Worm (Caenorhabditis elegans) whole organism, late embryonic: ENCODE measurements around the gene oat-1.

Source experiments
- C38D4.7 ChIP-seq: fragments of 200-800 bp; sonication (Bioruptor generic); optimal IDR thresholded peaks from 2 replicates; lab custom pipeline; 2018; ENCODE audit warnings: mild to moderate bottlenecking, missing genetic modification characterization, moderate library complexity, missing compliant biosample characterization
- K02D7.2 ChIP-seq: sonication (generic microtip); optimal IDR thresholded peaks from 2 replicates; lab custom pipeline; 2017; ENCODE audit warnings: mild to moderate bottlenecking, missing genetic modification characterization, missing compliant biosample characterization
- K09A11.1 ChIP-seq: sonication (generic microtip); optimal IDR thresholded peaks from 2 replicates; lab custom pipeline; 2017; ENCODE audit warnings: antibody characterized with exemption, mild to moderate bottlenecking, missing genetic modification characterization, missing compliant biosample characterization; ENCODE audit not compliant: insufficient read depth
- T23F11.4 ChIP-seq: fragments of 200-800 bp; sonication (Bioruptor generic); optimal IDR thresholded peaks from 2 replicates; lab custom pipeline; 2018; ENCODE audit warnings: mild to moderate bottlenecking, missing genetic modification characterization, missing compliant biosample characterization
- ceh-14 ChIP-seq: sonication (generic microtip); optimal IDR thresholded peaks from 2 replicates; lab custom pipeline; 2016; ENCODE audit warnings: missing genotype, missing genetic modification characterization, missing compliant biosample characterization
- ceh-2 ChIP-seq: sonication (generic microtip); optimal IDR thresholded peaks from 2 replicates; lab custom pipeline; 2016; ENCODE audit warnings: missing genotype, missing genetic modification characterization, missing compliant biosample characterization
- ceh-22 ChIP-seq: sonication (generic microtip); optimal IDR thresholded peaks from 2 replicates; lab custom pipeline; 2017; ENCODE audit warnings: missing biosample characterization, missing genetic modification characterization
- ceh-24 ChIP-seq: sonication (generic microtip); optimal IDR thresholded peaks from 2 replicates; lab custom pipeline; 2016; ENCODE audit warnings: mild to moderate bottlenecking, missing genetic modification characterization, missing compliant biosample characterization
- che-1 ChIP-seq: sonication (generic microtip); optimal IDR thresholded peaks from 2 replicates; lab custom pipeline; 2016; ENCODE audit warnings: mild to moderate bottlenecking, missing genetic modification characterization, missing compliant biosample characterization
- elt-2 ChIP-seq: sonication (generic microtip); optimal IDR thresholded peaks from 2 replicates; lab custom pipeline; 2016; ENCODE audit warnings: missing genetic modification reagents, missing genetic modification characterization, missing compliant biosample characterization
- elt-4 ChIP-seq: sonication (generic microtip); optimal IDR thresholded peaks from 2 replicates; lab custom pipeline; 2016; ENCODE audit warnings: missing genetic modification characterization, missing compliant biosample characterization
- eyg-1 ChIP-seq: sonication (generic microtip); optimal IDR thresholded peaks from 2 replicates; lab custom pipeline; 2016; ENCODE audit warnings: missing genotype, missing genetic modification characterization, missing compliant biosample characterization
- fkh-10 ChIP-seq: fragments of 150-350 bp; optimal IDR thresholded peaks from 2 replicates; lab custom pipeline; 2014; ENCODE audit warnings: missing biosample characterization, missing genetic modification reagents, missing genetic modification characterization
- fkh-6 ChIP-seq: sonication (generic microtip); optimal IDR thresholded peaks from 2 replicates; lab custom pipeline; 2016; ENCODE audit warnings: missing genetic modification characterization, missing compliant biosample characterization
- gmeb-2 ChIP-seq: sonication (generic microtip); optimal IDR thresholded peaks from 2 replicates; lab custom pipeline; 2016; ENCODE audit warnings: missing genetic modification characterization, inconsistent platforms, missing compliant biosample characterization
- hlh-13 ChIP-seq: fragments of 200-800 bp; sonication (Bioruptor generic); optimal IDR thresholded peaks from 2 replicates; lab custom pipeline; 2018; ENCODE audit warnings: mild to moderate bottlenecking, missing genetic modification characterization, missing compliant biosample characterization
- hlh-15 ChIP-seq: sonication (generic microtip); optimal IDR thresholded peaks from 2 replicates; lab custom pipeline; 2016; ENCODE audit warnings: missing genetic modification characterization, missing compliant biosample characterization
- lim-6 ChIP-seq: sonication (generic microtip); optimal IDR thresholded peaks from 2 replicates; lab custom pipeline; 2016; ENCODE audit warnings: missing genetic modification characterization, missing compliant biosample characterization
- lin-11 ChIP-seq: fragments of 200-800 bp; sonication (Bioruptor generic); optimal IDR thresholded peaks from 2 replicates; lab custom pipeline; 2018; ENCODE audit warnings: mild to moderate bottlenecking, missing genetic modification characterization, missing compliant biosample characterization
- nfya-1 ChIP-seq: sonication (generic microtip); optimal IDR thresholded peaks from 2 replicates; lab custom pipeline; 2017; ENCODE audit warnings: missing genetic modification characterization, mild to moderate bottlenecking, missing compliant biosample characterization, antibody characterized with exemption, moderate library complexity
- nhr-232 ChIP-seq: sonication (generic microtip); optimal IDR thresholded peaks from 2 replicates; lab custom pipeline; 2016; ENCODE audit warnings: missing genetic modification characterization, missing compliant biosample characterization
- npax-4 ChIP-seq: sonication (generic microtip); optimal IDR thresholded peaks from 2 replicates; lab custom pipeline; 2016; ENCODE audit warnings: missing genetic modification characterization, missing compliant biosample characterization
- pag-3 ChIP-seq: sonication (generic microtip); optimal IDR thresholded peaks from 2 replicates; lab custom pipeline; 2016; ENCODE audit warnings: missing compliant biosample characterization, missing genetic modification characterization, borderline replicate concordance
- pat-9 ChIP-seq: fragments of 200-800 bp; sonication (Bioruptor generic); optimal IDR thresholded peaks from 2 replicates; lab custom pipeline; 2018; ENCODE audit warnings: mild to moderate bottlenecking, missing genetic modification characterization, moderate library complexity, missing compliant biosample characterization
- pha-2 ChIP-seq: sonication (generic microtip); optimal IDR thresholded peaks from 2 replicates; lab custom pipeline; 2017; ENCODE audit warnings: mild to moderate bottlenecking, missing genetic modification characterization, missing compliant biosample characterization
- pqm-1 ChIP-seq: sonication (generic microtip); optimal IDR thresholded peaks from 2 replicates; lab custom pipeline; 2016; ENCODE audit warnings: missing genetic modification characterization, missing compliant biosample characterization
- pros-1 ChIP-seq: fragments of 150-350 bp; optimal IDR thresholded peaks from 2 replicates; lab custom pipeline; 2014; ENCODE audit warnings: missing biosample characterization, missing genetic modification reagents, missing genetic modification characterization
- ref-2 ChIP-seq: sonication (generic microtip); optimal IDR thresholded peaks from 2 replicates; lab custom pipeline; 2016; ENCODE audit warnings: missing genetic modification characterization, missing compliant biosample characterization
- rnt-1 ChIP-seq: sonication (generic microtip); optimal IDR thresholded peaks from 2 replicates; lab custom pipeline; 2016; ENCODE audit warnings: missing genetic modification characterization, missing compliant biosample characterization
- sdc-2 ChIP-seq: sonication (generic microtip); optimal IDR thresholded peaks from 2 replicates; lab custom pipeline; 2016; ENCODE audit warnings: missing genotype, missing genetic modification characterization, missing compliant biosample characterization
- ttx-3 ChIP-seq: sonication (generic microtip); optimal IDR thresholded peaks from 2 replicates; lab custom pipeline; 2016; ENCODE audit warnings: missing genetic modification reagents, missing genetic modification characterization, missing compliant biosample characterization
- unc-3 ChIP-seq, 2 experiments: fragments of 200-800 bp in 1 of 2; sonication (Bioruptor generic) in 1 of 2; sonication (generic microtip) in 1 of 2; conservative IDR thresholded peaks in 1 of 2; optimal IDR thresholded peaks in 1 of 2; 2 replicates each; pipeline versions ENCODE4 v1.3.6 to Lab custom; 2016 to 2022; ENCODE audit warnings: missing compliant biosample characterization in 2 of 2, missing genetic modification characterization in 2 of 2, missing genetic modification reagents in 1 of 2
- unc-86 ChIP-seq: sonication (generic microtip); optimal IDR thresholded peaks from 2 replicates; lab custom pipeline; 2016; ENCODE audit warnings: missing genetic modification characterization, missing compliant biosample characterization
- zip-5 ChIP-seq: sonication (generic microtip); optimal IDR thresholded peaks from 2 replicates; lab custom pipeline; 2016; ENCODE audit warnings: missing genetic modification characterization, missing compliant biosample characterization
- ztf-16 ChIP-seq: sonication (generic microtip); optimal IDR thresholded peaks from 2 replicates; lab custom pipeline; 2017; ENCODE audit warnings: missing genetic modification characterization, missing compliant biosample characterization

oat-1 gene

ce11 chrIV:8473756-8474155, 1.4 kb upstream of the oat-1 start, which contains the start of gene C28C12.11:
Gene C28C12.11, plus strand, starts transcription at chrIV:8474056.
- no peak for TF ChIP-seq nhr-232
- no peak for TF ChIP-seq ceh-2 (tag; lab: Kevin White, UChicago)
- TF ChIP-seq gmeb-2, result no peak
- TF ChIP-seq ceh-14 (tag; lab: Kevin White, UChicago), result no peak
- TF ChIP-seq hlh-13 (GFP tag; lab: Kevin White, UChicago), result no peak

ce11 chrIV:8464187-8464586, 8.2 kb downstream of the oat-1 start:
- TF ChIP-seq unc-86 (tag; lab: Kevin White, UChicago) (no peak), elt-2 (no peak), ref-2 (tag; lab: Kevin White, UChicago) (no peak), elt-4 (tag; lab: Kevin White, UChicago) (no peak), rnt-1 (tag; lab: Kevin White, UChicago) (no peak), lin-11 (no peak), C38D4.7 (no peak)
- TF ChIP-seq, all 69 proteins: peak for 0

DNA sequence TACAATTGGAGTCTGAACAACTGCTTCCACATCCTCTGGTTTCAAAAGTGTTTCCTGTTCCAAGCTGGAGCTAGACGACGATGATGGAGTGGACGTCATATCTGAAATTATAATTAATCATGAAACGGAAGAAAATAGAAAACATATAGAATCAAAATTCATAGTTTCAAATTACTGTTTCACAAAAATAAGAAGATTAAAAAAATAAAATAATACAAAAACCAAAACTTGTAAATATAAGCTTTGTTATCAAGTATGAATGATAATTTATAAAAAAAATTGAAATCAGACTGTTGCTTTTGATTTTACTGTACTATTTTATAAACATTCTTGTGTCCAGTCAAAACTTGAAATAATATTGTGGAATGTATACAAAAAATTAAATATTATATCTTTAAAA, 8.7 kb downstream of the oat-1 start, which contains the start of gene str-176:
TSS of gene str-176 (minus strand) at position 101 of the 400 bp plus-strand sequence.
- no peak for TF ChIP-seq npax-4 (tag; lab: Kevin White, UChicago)
- TF ChIP-seq pat-9 (tag; lab: Kevin White, UChicago), result no peak
- TF ChIP-seq T23F11.4 (GFP tag; lab: Kevin White, UChicago), result no peak
- TF ChIP-seq pros-1 (tag; lab: Kevin White, UChicago), result no peak
- TF ChIP-seq nfya-1 (tag; lab: Kevin White, UChicago), result no peak
- TF ChIP-seq hlh-15 (tag; lab: Kevin White, UChicago), result no peak
- no peak for TF ChIP-seq pag-3
- TF ChIP-seq sdc-2, result no peak
- TF ChIP-seq fkh-10, result no peak
- no peak for TF ChIP-seq lim-6 (tag; lab: Kevin White, UChicago)
- no peak for TF ChIP-seq K09A11.1 (tag; lab: Kevin White, UChicago)
- no peak for TF ChIP-seq ttx-3 (tag; lab: Kevin White, UChicago)
- no peak for TF ChIP-seq zip-5 (tag; lab: Kevin White, UChicago)
- no peak for TF ChIP-seq fkh-6
- no peak for TF ChIP-seq che-1 (tag; lab: Kevin White, UChicago)

DNA sequence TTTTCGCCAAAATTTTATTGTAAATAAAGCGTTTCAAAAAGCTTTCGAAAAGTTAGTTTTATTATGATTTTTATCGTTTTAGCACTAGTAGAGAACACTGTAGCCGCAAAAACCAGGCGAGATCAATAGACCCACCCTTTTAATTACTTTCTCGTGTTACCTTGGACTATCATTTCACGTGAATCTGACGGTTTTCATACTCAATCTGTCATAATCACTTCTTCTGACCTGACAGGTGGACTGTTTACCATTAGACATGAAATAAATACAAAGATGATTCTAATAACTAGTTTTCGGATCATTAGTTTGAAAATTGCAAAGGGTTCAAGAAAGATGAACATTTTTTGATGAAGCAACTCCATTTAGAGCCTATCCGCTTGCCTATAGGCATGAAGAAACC, 9.3 kb downstream of the oat-1 start:
- TF ChIP-seq unc-3 (GFP tag; conservative IDR thresholded peaks at IDR 0.05; lab: Robert Waterston, UW) (no peak), unc-3 (tag; optimal IDR thresholded peaks at IDR 0.05; lab: Kevin White, UChicago) (no peak)

- TF ChIP-seq rnt-1 (tag; lab: Kevin White, UChicago), result no peak
- no peak for TF ChIP-seq elt-4 (tag; lab: Kevin White, UChicago)
- no peak for TF ChIP-seq hlh-13 (GFP tag; lab: Kevin White, UChicago)
- no peak for TF ChIP-seq unc-3 (GFP tag; conservative IDR thresholded peaks at IDR 0.05; lab: Robert Waterston, UW)
- no peak for TF ChIP-seq unc-3 (tag; optimal IDR thresholded peaks at IDR 0.05; lab: Kevin White, UChicago)
- TF ChIP-seq ceh-24, result no peak
- no peak for TF ChIP-seq pha-2 (tag; lab: Kevin White, UChicago)
- no peak for TF ChIP-seq pqm-1 (tag; lab: Kevin White, UChicago)
- TF ChIP-seq eyg-1 (tag; lab: Kevin White, UChicago), result no peak
- no peak for TF ChIP-seq pros-1 (tag; lab: Kevin White, UChicago)
- no peak for TF ChIP-seq T23F11.4 (GFP tag; lab: Kevin White, UChicago)
These were observed 10.0 kb downstream of the oat-1 start for ce11 chrIV:8462376-8462775.

DNA sequence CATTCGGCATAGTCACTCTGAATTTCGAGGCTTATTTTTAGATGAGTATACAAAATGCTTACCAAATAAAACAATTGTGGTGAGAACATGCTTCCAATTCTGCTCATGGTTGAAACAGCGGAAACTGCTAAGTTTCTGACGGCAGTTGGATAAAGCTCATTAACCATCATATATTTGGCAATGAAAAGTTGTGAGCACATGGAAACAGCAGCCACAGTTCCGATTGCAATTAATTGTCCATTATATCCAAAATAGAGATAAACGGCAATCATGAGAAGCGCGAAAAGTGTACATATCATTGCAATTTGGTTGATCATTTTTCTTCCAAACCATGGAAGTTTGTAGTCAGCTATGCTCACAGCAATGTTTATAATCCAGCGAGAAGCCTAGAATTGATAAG, 11.2 kb downstream of the oat-1 start:
- TF ChIP-seq ceh-22 (tag; lab: Kevin White, UChicago) (no peak), K02D7.2 (no peak), fkh-10 (no peak), ztf-16 (tag; lab: Kevin White, UChicago) (no peak), ceh-2 (tag; lab: Kevin White, UChicago) (no peak)
